Worm (Caenorhabditis elegans) whole organism, L2 larva: Measurements from ENCODE around the gene F45G2.7.

ENCODE experiments used
- F13H6.1 ChIP-seq: sonication (generic microtip); optimal IDR thresholded peaks from 2 replicates; lab custom pipeline; 2016; ENCODE audit warnings: missing genetic modification characterization, missing compliant biosample characterization
- R02D3.7 ChIP-seq: fragments of 150-350 bp; optimal IDR thresholded peaks from 2 replicates; lab custom pipeline; 2014; ENCODE audit warnings: missing biosample characterization, missing genetic modification characterization
- Y55F3AM.14 ChIP-seq: fragments of 200-800 bp; sonication (Bioruptor generic); optimal IDR thresholded peaks from 2 replicates; lab custom pipeline; 2018; ENCODE audit warnings: mild to moderate bottlenecking, missing genetic modification characterization, missing compliant biosample characterization
- ZK546.5 ChIP-seq: sonication (generic microtip); optimal IDR thresholded peaks from 2 replicates; lab custom pipeline; 2017; ENCODE audit warnings: missing biosample characterization, missing genetic modification characterization
- alr-1 ChIP-seq: fragments of 150-350 bp; optimal IDR thresholded peaks from 2 replicates; lab custom pipeline; 2014; ENCODE audit warnings: missing biosample characterization, missing genetic modification characterization
- aly-2 ChIP-seq: fragments of 150-350 bp; optimal IDR thresholded peaks from 2 replicates; lab custom pipeline; 2014; ENCODE audit warnings: missing biosample characterization, missing genetic modification characterization
- ama-1 ChIP-seq: fragments of 150-350 bp; optimal IDR thresholded peaks from 2 replicates; lab custom pipeline; 2018; ENCODE audit warnings: inconsistent platforms
- blmp-1 ChIP-seq: sonication (generic microtip); optimal IDR thresholded peaks from 2 replicates; lab custom pipeline; 2017; ENCODE audit warnings: missing genetic modification characterization, mild to moderate bottlenecking, missing compliant biosample characterization, antibody characterized with exemption, moderate library complexity; ENCODE audit not compliant: insufficient read depth
- ceh-16 ChIP-seq: fragments of 150-350 bp; optimal IDR thresholded peaks from 2 replicates; lab custom pipeline; 2014; ENCODE audit warnings: missing biosample characterization, missing genetic modification characterization
- ceh-82 ChIP-seq: fragments of 150-350 bp; optimal IDR thresholded peaks from 2 replicates; lab custom pipeline; 2014; ENCODE audit warnings: missing biosample characterization, missing genetic modification characterization
- crh-2 ChIP-seq: sonication (generic microtip); optimal IDR thresholded peaks from 2 replicates; lab custom pipeline; 2017; ENCODE audit warnings: missing biosample characterization, missing genetic modification characterization
- egl-27 ChIP-seq: sonication (generic microtip); optimal IDR thresholded peaks from 3 replicates; lab custom pipeline; 2017; ENCODE audit warnings: missing biosample characterization, missing genetic modification reagents, missing genetic modification characterization
- elt-1 ChIP-seq: fragments of 150-350 bp; optimal IDR thresholded peaks from 2 replicates; lab custom pipeline; 2014; ENCODE audit warnings: missing biosample characterization, missing genetic modification characterization
- fos-1 ChIP-seq: fragments of 150-350 bp; optimal IDR thresholded peaks from 2 replicates; lab custom pipeline; 2014; ENCODE audit warnings: missing biosample characterization, missing genetic modification characterization
- lin-11 ChIP-seq: fragments of 150-350 bp; sonication (generic microtip); optimal IDR thresholded peaks from 2 replicates; lab custom pipeline; 2014; ENCODE audit warnings: missing biosample characterization, missing genetic modification characterization, inconsistent platforms, mixed read lengths
- lin-13 ChIP-seq: fragments of 150-350 bp; optimal IDR thresholded peaks from 2 replicates; lab custom pipeline; 2014; ENCODE audit warnings: missing biosample characterization, missing genetic modification reagents, missing genetic modification characterization
- lin-39 ChIP-seq: fragments of 150-350 bp; optimal IDR thresholded peaks from 2 replicates; lab custom pipeline; 2014; ENCODE audit warnings: missing biosample characterization, missing genetic modification reagents, missing genetic modification characterization
- lsy-2 ChIP-seq, 2 experiments: fragments of 150-350 bp in 1 of 2; sonication (generic microtip) in 1 of 2; optimal IDR thresholded peaks; 2 replicates each; lab custom pipeline; 2014 to 2017; ENCODE audit warnings: missing biosample characterization in 2 of 2, missing genetic modification characterization in 2 of 2
- mbf-1 ChIP-seq: sonication (generic microtip); optimal IDR thresholded peaks from 2 replicates; lab custom pipeline; 2017; ENCODE audit warnings: missing biosample characterization, missing genetic modification characterization
- mdl-1 ChIP-seq, 2 experiments: fragments of 150-350 bp in 1 of 2; sonication (generic microtip) in 1 of 2; optimal IDR thresholded peaks; 2 replicates each; lab custom pipeline; 2017; ENCODE audit warnings: missing biosample characterization in 2 of 2, missing genetic modification characterization in 2 of 2
- nhr-10 ChIP-seq: sonication (generic microtip); optimal IDR thresholded peaks from 2 replicates; lab custom pipeline; 2017; ENCODE audit warnings: missing biosample characterization, missing genetic modification characterization
- nhr-11 ChIP-seq: fragments of 150-350 bp; optimal IDR thresholded peaks from 2 replicates; lab custom pipeline; 2014; ENCODE audit warnings: missing biosample characterization, missing genetic modification characterization
- nhr-12 ChIP-seq: fragments of 150-350 bp; optimal IDR thresholded peaks from 2 replicates; lab custom pipeline; 2014; ENCODE audit warnings: missing biosample characterization, missing genetic modification characterization
- nhr-129 ChIP-seq: fragments of 150-350 bp; optimal IDR thresholded peaks from 2 replicates; lab custom pipeline; 2014; ENCODE audit warnings: missing biosample characterization, missing genetic modification characterization
- nhr-21 ChIP-seq: fragments of 150-350 bp; optimal IDR thresholded peaks from 2 replicates; lab custom pipeline; 2014; ENCODE audit warnings: missing biosample characterization, missing genetic modification characterization
- nhr-23 ChIP-seq: fragments of 150-350 bp; optimal IDR thresholded peaks from 2 replicates; lab custom pipeline; 2014; ENCODE audit warnings: missing biosample characterization, missing genetic modification reagents, missing genetic modification characterization
- nhr-237 ChIP-seq: fragments of 150-350 bp; optimal IDR thresholded peaks from 2 replicates; lab custom pipeline; 2014; ENCODE audit warnings: missing biosample characterization, missing genetic modification characterization
- nhr-25 ChIP-seq: fragments of 150-350 bp; sonication (generic microtip); optimal IDR thresholded peaks from 3 replicates; lab custom pipeline; 2014; ENCODE audit warnings: missing biosample characterization, missing genetic modification characterization
- nhr-6 ChIP-seq: fragments of 150-350 bp; optimal IDR thresholded peaks from 2 replicates; lab custom pipeline; 2014; ENCODE audit warnings: missing biosample characterization, missing genetic modification characterization
- nhr-77 ChIP-seq: fragments of 150-350 bp; optimal IDR thresholded peaks from 2 replicates; lab custom pipeline; 2014; ENCODE audit warnings: missing biosample characterization, missing genetic modification characterization
- sem-4 ChIP-seq: fragments of 150-350 bp; optimal IDR thresholded peaks from 2 replicates; lab custom pipeline; 2014; ENCODE audit warnings: missing biosample characterization, missing genetic modification reagents, missing genetic modification characterization
- skn-1 ChIP-seq: sonication (generic microtip); optimal IDR thresholded peaks from 2 replicates; lab custom pipeline; 2017; ENCODE audit warnings: missing biosample characterization, missing genetic modification characterization
- sma-3 ChIP-seq: sonication (generic microtip); optimal IDR thresholded peaks from 2 replicates; lab custom pipeline; 2016; ENCODE audit warnings: missing genetic modification reagents, missing genetic modification characterization, missing compliant biosample characterization
- unc-39 ChIP-seq: fragments of 150-350 bp; optimal IDR thresholded peaks from 2 replicates; lab custom pipeline; 2014; ENCODE audit warnings: missing biosample characterization, missing genetic modification characterization
- unc-55 ChIP-seq: fragments of 150-350 bp; sonication (generic microtip); optimal IDR thresholded peaks from 3 replicates; lab custom pipeline; 2014; ENCODE audit warnings: missing biosample characterization, missing genetic modification reagents, missing genetic modification characterization
- unc-62 ChIP-seq: fragments of 150-350 bp; optimal IDR thresholded peaks from 2 replicates; lab custom pipeline; 2014; ENCODE audit warnings: missing biosample characterization, missing genetic modification reagents, missing genetic modification characterization
- zag-1 ChIP-seq: fragments of 150-350 bp; optimal IDR thresholded peaks from 2 replicates; lab custom pipeline; 2014; ENCODE audit warnings: missing biosample characterization, missing genetic modification characterization
- ztf-1 ChIP-seq: fragments of 200-800 bp; sonication (Bioruptor generic); conservative IDR thresholded peaks from 2 replicates; pipeline ENCODE4 v1.3.6; 2022; ENCODE audit warnings: missing genetic modification characterization, missing compliant biosample characterization
- ztf-11 ChIP-seq: sonication (generic microtip); optimal IDR thresholded peaks from 2 replicates; lab custom pipeline; 2017; ENCODE audit warnings: missing biosample characterization, missing genetic modification characterization
- ztf-4 ChIP-seq: fragments of 150-350 bp; optimal IDR thresholded peaks from 2 replicates; lab custom pipeline; 2014; ENCODE audit warnings: missing biosample characterization, missing genetic modification characterization

Gene F45G2.7

DNA sequence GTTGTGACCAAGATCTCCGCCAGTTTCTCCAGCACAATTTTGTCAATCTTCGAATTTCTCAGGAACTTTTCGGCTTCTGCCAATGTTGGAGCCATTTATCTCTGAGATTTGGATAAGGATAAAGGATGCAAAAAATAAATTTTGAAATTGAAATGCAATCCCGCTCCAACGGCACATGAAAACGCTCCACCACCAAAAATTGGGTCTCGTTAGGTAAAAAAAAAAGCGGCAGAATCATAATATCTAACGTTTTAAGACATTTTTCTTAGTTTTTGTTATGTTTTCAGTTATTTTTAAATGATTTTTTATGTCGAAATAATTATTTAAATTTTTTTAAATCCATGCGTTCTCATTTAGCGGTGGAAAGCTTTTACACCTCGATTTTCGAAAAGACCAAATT lies at the start of gene F45G2.7:
TSS of gene F45G2.7 (minus strand) at position 101 of the 400 bp plus-strand sequence.
- TF ChIP-seq egl-27 (no peak), blmp-1 (tag; lab: Kevin White, UChicago) (no peak), R02D3.7 (tag; lab: Kevin White, UChicago) (no peak), lin-13 (GFP tag; lab: Kevin White, UChicago) (no peak), ztf-1 (no peak), aly-2 (no peak), nhr-21 (no peak), ceh-82 (no peak)

- TF ChIP-seq sem-4 (tag; lab: Kevin White, UChicago): no peak
- no peak for TF ChIP-seq crh-2 (tag; lab: Kevin White, UChicago)
- no peak for TF ChIP-seq lin-11 (tag; lab: Kevin White, UChicago)
These were observed 49.7 kb upstream of the F45G2.7 start, which contains the start of gene acc-4 for ce11 chrIII:13484024-13484423. Gene acc-4, minus strand, starts transcription at chrIII:13484124.

- TF ChIP-seq lin-11 (tag; lab: Kevin White, UChicago) (no peak), nhr-6 (no peak), egl-27 (no peak), nhr-237 (tag; lab: Kevin White, UChicago) (no peak), ZK546.5 (tag; lab: Kevin White, UChicago) (no peak), unc-62 (GFP tag; lab: Kevin White, UChicago) (no peak), nhr-25 (tag; lab: Kevin White, UChicago) (no peak), lin-13 (GFP tag; lab: Kevin White, UChicago) (no peak), ceh-82 (no peak), nhr-11 (tag; lab: Kevin White, UChicago) (no peak), ama-1 (lab: Kevin White, UChicago) (no peak), ceh-16 (tag; lab: Kevin White, UChicago) (no peak), blmp-1 (tag; lab: Kevin White, UChicago) (no peak), nhr-77 (no peak), sma-3 (GFP tag; lab: Kevin White, UChicago) (no peak), ztf-4 (tag; lab: Kevin White, UChicago) (no peak), nhr-23 (no peak), fos-1 (tag; lab: Kevin White, UChicago) (no peak), ztf-11 (tag; lab: Kevin White, UChicago) (no peak), elt-1 (no peak)
These were observed 42.4 kb upstream of the F45G2.7 start, which contains the start of gene T27E9.6 for ce11 chrIII:13476682-13477081. Gene T27E9.6, minus strand, starts transcription at chrIII:13476782.

- no peak for TF ChIP-seq aly-2
- no peak for TF ChIP-seq nhr-10 (tag; lab: Kevin White, UChicago)
- TF ChIP-seq mdl-1 (tag; optimal IDR thresholded peaks at IDR 0.05; lab: Kevin White, UChicago): no peak
- no peak for TF ChIP-seq nhr-129
- TF ChIP-seq nhr-77: no peak
- TF ChIP-seq Y55F3AM.14: no peak
- TF ChIP-seq nhr-237 (tag; lab: Kevin White, UChicago): no peak
These were observed 40.2 kb upstream of the F45G2.7 start for ce11 chrIII:13474482-13474881.

DNA sequence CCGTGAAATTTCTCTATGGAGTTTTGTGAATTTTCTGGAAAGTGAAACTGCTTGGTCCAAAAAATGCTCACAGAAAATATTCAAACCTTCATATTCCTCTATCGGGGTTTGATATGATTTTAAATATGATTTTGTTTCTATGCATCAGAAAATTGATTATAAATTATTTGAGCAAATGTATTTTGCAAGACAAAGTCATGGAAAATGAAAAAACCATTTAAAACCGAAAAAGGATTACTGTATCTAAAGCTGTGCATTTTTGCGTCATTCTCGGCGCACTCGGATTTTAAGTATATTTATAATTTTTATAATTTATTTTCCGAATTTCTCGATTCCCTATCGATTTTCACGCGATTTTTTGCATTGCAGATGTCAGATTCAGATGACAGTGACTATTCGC lies 37.2 kb upstream of the F45G2.7 start, which contains the start of gene pssy-2:
TSS of gene pssy-2 (plus strand) at position 301 of the 400 bp plus-strand sequence.
- TF ChIP-seq nhr-12 (tag; lab: Kevin White, UChicago) (no peak), nhr-25 (tag; lab: Kevin White, UChicago) (no peak), elt-1 (no peak)
- TF ChIP-seq, all 48 proteins: peak for 0

- TF ChIP-seq nhr-237 (tag; lab: Kevin White, UChicago) (no peak), unc-39 (tag; lab: Kevin White, UChicago) (no peak), fos-1 (tag; lab: Kevin White, UChicago) (peak; percentile 74), blmp-1 (tag; lab: Kevin White, UChicago) (peak; percentile 49), crh-2 (tag; lab: Kevin White, UChicago) (peak; percentile 98), nhr-25 (tag; lab: Kevin White, UChicago) (peak; percentile 94), ZK546.5 (tag; lab: Kevin White, UChicago) (peak; percentile 83), mdl-1 (tag; optimal IDR thresholded peaks at IDR 0.05; lab: Kevin White, UChicago) (peak in 1 of 2 experiments; percentile 32), unc-55 (GFP tag; lab: Kevin White, UChicago) (peak; percentile 98), zag-1 (tag; lab: Kevin White, UChicago) (no peak), R02D3.7 (tag; lab: Kevin White, UChicago) (peak; percentile 60), mbf-1 (tag; lab: Kevin White, UChicago) (no peak), alr-1 (tag; lab: Kevin White, UChicago) (no peak), lin-13 (GFP tag; lab: Kevin White, UChicago) (peak; percentile 88), ceh-16 (tag; lab: Kevin White, UChicago) (peak; percentile 22), egl-27 (peak; percentile 86), elt-1 (no peak), nhr-10 (tag; lab: Kevin White, UChicago) (peak; percentile 65), lin-39 (tag; lab: Kevin White, UChicago) (no peak), skn-1 (tag; lab: Kevin White, UChicago) (no peak), lin-11 (tag; lab: Kevin White, UChicago) (peak; percentile 73), sem-4 (tag; lab: Kevin White, UChicago) (peak; percentile 74), sma-3 (GFP tag; lab: Kevin White, UChicago) (peak; percentile 87), lsy-2 (tag; optimal IDR thresholded peaks at IDR 0.05; lab: Kevin White, UChicago) (peak; percentile 94 to 97), ztf-4 (tag; lab: Kevin White, UChicago) (peak; percentile 87), F13H6.1 (tag; lab: Kevin White, UChicago) (peak; percentile 88)
These were observed 31.8 kb upstream of the F45G2.7 start, which contains the start of gene cdk-5 for ce11 chrIII:13465918-13466592. Gene cdk-5, minus strand, starts transcription at chrIII:13466342.
